Worm (Caenorhabditis elegans) whole organism, early embryonic: ENCODE results near the gene tbb-2.

Experiments used
- F13C5.2 ChIP-seq: sonication (generic microtip); optimal IDR thresholded peaks from 2 replicates; lab custom pipeline; 2017; ENCODE audit warnings: mild to moderate bottlenecking, missing genetic modification characterization, inconsistent platforms, missing compliant biosample characterization
- aly-1 ChIP-seq: sonication (generic microtip); optimal IDR thresholded peaks from 2 replicates; lab custom pipeline; 2016; ENCODE audit warnings: missing genetic modification characterization, missing compliant biosample characterization
- ama-1 ChIP-seq: fragments of 150-350 bp; optimal IDR thresholded peaks from 2 replicates; lab custom pipeline; 2014
- ceh-36 ChIP-seq: sonication (generic microtip); optimal IDR thresholded peaks from 2 replicates; lab custom pipeline; 2016; ENCODE audit warnings: missing genetic modification characterization, inconsistent platforms, missing compliant biosample characterization
- ets-7 ChIP-seq: sonication (generic microtip); optimal IDR thresholded peaks from 2 replicates; lab custom pipeline; 2016; ENCODE audit warnings: missing genotype, missing genetic modification characterization, missing compliant biosample characterization
- hmg-4 ChIP-seq: fragments of 200-800 bp; sonication (Bioruptor generic); optimal IDR thresholded peaks from 2 replicates; lab custom pipeline; 2018; ENCODE audit warnings: mild to moderate bottlenecking, missing genetic modification characterization, missing compliant biosample characterization
- hnd-1 ChIP-seq: sonication (generic microtip); optimal IDR thresholded peaks from 2 replicates; lab custom pipeline; 2016; ENCODE audit warnings: missing genetic modification characterization, missing compliant biosample characterization
- pes-1 ChIP-seq: fragments of 200-800 bp; sonication (Bioruptor generic); IDR thresholded peaks from 2 replicates; pipeline ENCODE4 v1.3.6; 2022; ENCODE audit warnings: missing genetic modification reagents, missing genetic modification characterization, missing compliant biosample characterization
- scrt-1 ChIP-seq: fragments of 200-800 bp; sonication (Bioruptor generic); IDR thresholded peaks from 2 replicates; pipeline ENCODE4 v1.3.6; 2022; ENCODE audit warnings: missing genetic modification characterization, missing compliant biosample characterization
- sea-1 ChIP-seq: fragments of 200-800 bp; sonication (Bioruptor generic); conservative IDR thresholded peaks from 2 replicates; pipeline ENCODE4 v1.3.6; 2022; ENCODE audit warnings: missing genetic modification characterization, missing compliant biosample characterization

DNA sequence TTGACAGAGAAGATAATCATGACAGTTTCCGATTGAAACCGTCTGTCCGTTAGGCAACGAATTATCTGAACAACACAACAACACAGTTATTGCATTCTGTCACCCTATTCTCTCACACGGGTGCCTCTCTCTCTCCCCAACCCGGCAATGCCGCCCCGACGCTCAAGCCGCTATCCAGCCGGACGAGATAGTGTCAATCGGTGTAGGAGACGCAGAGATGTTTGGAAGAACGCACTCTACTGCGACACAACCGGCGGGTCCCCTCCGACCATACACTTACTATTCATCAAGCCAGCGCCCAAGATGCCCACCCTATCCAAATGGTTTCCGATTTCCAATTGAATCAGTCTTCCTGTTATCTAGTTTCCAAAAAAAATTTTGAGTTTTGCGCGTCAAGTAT is 7.3 kb downstream of the tbb-2 start:
- no peak for TF ChIP-seq ama-1
- TF ChIP-seq pes-1 (GFP tag; lab: Robert Waterston, UW), result no peak
- TF ChIP-seq sea-1 (GFP tag; lab: Robert Waterston, UW), result no peak
- TF ChIP-seq hnd-1 (tag; lab: Kevin White, UChicago), result no peak
- peak; percentile 69 for TF ChIP-seq aly-1 (tag; lab: Kevin White, UChicago)
- no peak for TF ChIP-seq ceh-36
- peak; percentile 31 for TF ChIP-seq F13C5.2 (tag; lab: Kevin White, UChicago)
- peak; percentile 57 for TF ChIP-seq hmg-4
- TF ChIP-seq scrt-1 (GFP tag; lab: Robert Waterston, UW), result no peak
- no peak for TF ChIP-seq ets-7 (tag; lab: Kevin White, UChicago)
